Fruit fly (Drosophila melanogaster): ENCODE results near the gene Dr.

dm6 chr3R:29522164-29522563 is 34.0 kb upstream of the Dr start:
- TF ChIP-seq CTCF (optimal IDR thresholded peaks at IDR 0.05) (no peak), CG8478 (optimal IDR thresholded peaks at IDR 0.05) (no peak)
